Fruit fly (Drosophila melanogaster): ENCODE results near the gene CG14563.

CG14563 gene

DNA sequence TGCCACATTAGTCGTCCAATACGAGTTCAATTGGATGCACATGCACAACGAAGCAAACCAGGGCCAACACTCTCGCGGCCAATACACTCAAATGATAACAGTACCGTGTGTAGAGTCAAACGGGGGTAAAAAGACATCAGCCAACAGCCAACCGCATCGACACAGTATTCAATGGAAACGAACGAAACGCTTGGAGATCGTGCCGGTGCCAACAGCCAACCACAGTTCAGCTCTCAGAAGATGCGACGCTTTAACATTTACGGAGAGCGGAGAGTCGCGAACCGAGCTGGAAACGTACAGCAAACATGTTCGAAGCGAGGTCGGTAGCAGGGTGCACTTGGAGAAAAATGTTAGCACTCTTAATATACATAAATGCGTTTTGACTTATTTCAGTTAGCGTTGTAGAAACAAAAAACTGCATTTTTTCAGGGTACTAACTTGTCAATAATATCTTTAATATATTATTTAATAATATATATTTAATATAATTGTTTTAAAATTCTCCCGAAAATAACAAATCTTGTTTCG, 34.1 kb downstream of the CG14563 start:
- TF ChIP-seq sqz (GFP tag; optimal IDR thresholded peaks at IDR 0.05) (no peak), CG31365 (tag; optimal IDR thresholded peaks at IDR 0.05) (no peak), prd (optimal IDR thresholded peaks at IDR 0.05) (no peak), prd (GFP tag; IDR thresholded peaks at IDR 0.05) (peak; percentile 78), fd96Cb (tag; optimal IDR thresholded peaks at IDR 0.05) (peak; percentile 67), CG6683 (GFP tag; optimal IDR thresholded peaks at IDR 0.05) (no peak), CG8290 (GFP tag; optimal IDR thresholded peaks at IDR 0.05) (peak; percentile 58), CG8290 (tag; optimal IDR thresholded peaks at IDR 0.05) (no peak), CG4282 (GFP tag; optimal IDR thresholded peaks at IDR 0.05) (no peak), CG7556 (GFP tag; optimal IDR thresholded peaks at IDR 0.05) (no peak), YL-1 (GFP tag; optimal IDR thresholded peaks at IDR 0.05) (no peak), nau (GFP tag; optimal IDR thresholded peaks at IDR 0.05) (no peak), CG31388 (GFP tag; optimal IDR thresholded peaks at IDR 0.05) (no peak), Myb (GFP tag; optimal IDR thresholded peaks at IDR 0.05) (no peak), stwl (tag; optimal IDR thresholded peaks at IDR 0.05) (no peak), zf30C (GFP tag; optimal IDR thresholded peaks at IDR 0.05) (peak; percentile 95), CG13775 (GFP tag; optimal IDR thresholded peaks at IDR 0.05) (peak; percentile 64), disco-r (GFP tag; optimal IDR thresholded peaks at IDR 0.05) (no peak), Lim3 (GFP tag; IDR thresholded peaks at IDR 0.05) (0 out of 2 replicates have a peak, but pooled peaks have one; percentile 17), CG4617 (GFP tag; optimal IDR thresholded peaks at IDR 0.05; ENCODE audit: borderline replicate concordance) (no peak), caup (GFP tag; optimal IDR thresholded peaks at IDR 0.05; ENCODE audit: severe bottlenecking) (peak; percentile 38), CG3838 (GFP tag; optimal IDR thresholded peaks at IDR 0.05) (no peak), C15 (GFP tag; IDR thresholded peaks at IDR 0.05) (no peak), CG1647 (GFP tag; optimal IDR thresholded peaks at IDR 0.05) (no peak), chif (GFP tag; optimal IDR thresholded peaks at IDR 0.05) (no peak), CG14014 (GFP tag; IDR thresholded peaks at IDR 0.05) (no peak), Dll (GFP tag; IDR thresholded peaks at IDR 0.05; ENCODE audit: partially characterized antibody) (no peak), scrt (GFP tag; optimal IDR thresholded peaks at IDR 0.05) (no peak), CG2202 (tag; optimal IDR thresholded peaks at IDR 0.05) (peak; percentile 52), HLH4C (GFP tag; IDR thresholded peaks at IDR 0.05; ENCODE audit: partially characterized antibody) (no peak), ATbp (GFP tag; optimal IDR thresholded peaks at IDR 0.05) (peak; percentile 58), bowl (GFP tag; IDR thresholded peaks at IDR 0.05) (no peak), salm (tag; optimal IDR thresholded peaks at IDR 0.05) (no peak), CG1024 (GFP tag; IDR thresholded peaks at IDR 0.05) (peak; percentile 60; the same call in 1 of the 2 replicates), emc (GFP tag; optimal IDR thresholded peaks at IDR 0.05) (no peak), slbo (GFP tag; IDR thresholded peaks at IDR 0.05) (peak; percentile 70), CG2889 (GFP tag; IDR thresholded peaks at IDR 0.05) (no peak), dpn (GFP tag; optimal IDR thresholded peaks at IDR 0.05) (peak in 1 of 2 experiments; percentile 66), Hmr (GFP tag; optimal IDR thresholded peaks at IDR 0.05) (no peak), BtbVII (GFP tag; optimal IDR thresholded peaks at IDR 0.05) (no peak), Hey (tag; optimal IDR thresholded peaks at IDR 0.05) (no peak), nmo (GFP tag; optimal IDR thresholded peaks at IDR 0.05) (peak; percentile 82), zen (tag; optimal IDR thresholded peaks at IDR 0.05) (peak; percentile 56), yki (optimal IDR thresholded peaks at IDR 0.05) (peak; percentile 1), Side (GFP tag; optimal IDR thresholded peaks at IDR 0.05) (no peak), CG9797 (GFP tag; optimal IDR thresholded peaks at IDR 0.05) (no peak), CG12659 (GFP tag; optimal IDR thresholded peaks at IDR 0.05) (peak; percentile 58), luna (GFP tag; optimal IDR thresholded peaks at IDR 0.05) (no peak), CG3407 (GFP tag; optimal IDR thresholded peaks at IDR 0.05) (peak; percentile 25), bigmax (GFP tag; optimal IDR thresholded peaks at IDR 0.05) (no peak), Bgb (GFP tag; IDR thresholded peaks at IDR 0.05; ENCODE audit: partially characterized antibody) (no peak)

Measured in whole organism, embryonic.